Worm (Caenorhabditis elegans) whole organism, L4 larva: ENCODE data around the gene F38G1.3.

Source experiments
- F10B5.3 ChIP-seq: sonication (generic microtip); optimal IDR thresholded peaks from 2 replicates; lab custom pipeline; 2016; ENCODE audit warnings: mild to moderate bottlenecking, missing genetic modification characterization, missing compliant biosample characterization
- F26F4.8 ChIP-seq: fragments of 200-800 bp; sonication (Bioruptor generic); conservative IDR thresholded peaks from 2 replicates; pipeline ENCODE4 v1.3.6; 2022; ENCODE audit warnings: missing genetic modification characterization, missing compliant biosample characterization
- F44E2.7 ChIP-seq: fragments of 200-800 bp; sonication (Bioruptor generic); IDR thresholded peaks from 2 replicates; pipeline ENCODE4 v2.1.2; 2022; ENCODE audit warnings: missing genetic modification characterization, missing compliant biosample characterization
- R02D3.7 ChIP-seq: fragments of 150-350 bp; sonication (generic microtip); optimal IDR thresholded peaks from 3 replicates; lab custom pipeline; 2014; ENCODE audit warnings: missing biosample characterization, missing genetic modification characterization
- Y5F2A.4 ChIP-seq: fragments of 200-800 bp; sonication (Bioruptor generic); optimal IDR thresholded peaks from 2 replicates; lab custom pipeline; 2018; ENCODE audit warnings: mild to moderate bottlenecking, missing genetic modification characterization, missing compliant biosample characterization
- Y75B8A.6 ChIP-seq: fragments of 200-800 bp; sonication (Bioruptor generic); IDR thresholded peaks from 2 replicates; pipeline ENCODE4 v1.3.6; 2022; ENCODE audit warnings: missing genetic modification reagents, missing genetic modification characterization, missing compliant biosample characterization
- ZK337.2 ChIP-seq: fragments of 200-800 bp; sonication (Bioruptor generic); IDR thresholded peaks from 2 replicates; pipeline ENCODE4 v1.3.6; 2022; ENCODE audit warnings: missing genetic modification reagents, missing genetic modification characterization, missing compliant biosample characterization
- aha-1 ChIP-seq: fragments of 150-350 bp; peaks from one replicate; lab custom pipeline; 2014; ENCODE audit warnings: missing biosample characterization, missing genetic modification characterization
- aly-2 ChIP-seq: sonication (generic microtip); optimal IDR thresholded peaks from 2 replicates; lab custom pipeline; 2018; ENCODE audit warnings: missing biosample characterization, missing genetic modification characterization
- ama-1 ChIP-seq: fragments of 150-350 bp; optimal IDR thresholded peaks from 2 replicates; lab custom pipeline; 2014; ENCODE audit warnings: inconsistent platforms, mixed read lengths
- attf-4 ChIP-seq: sonication (generic microtip); optimal IDR thresholded peaks from 3 replicates; lab custom pipeline; 2017; ENCODE audit warnings: missing biosample characterization, missing genetic modification characterization
- ceh-32 ChIP-seq: sonication (generic microtip); optimal IDR thresholded peaks from 2 replicates; lab custom pipeline; 2016; ENCODE audit warnings: mild to moderate bottlenecking, missing genetic modification characterization, missing compliant biosample characterization; ENCODE audit not compliant: poor library complexity
- ceh-82 ChIP-seq: sonication (generic microtip); optimal IDR thresholded peaks from 2 replicates; lab custom pipeline; 2017; ENCODE audit warnings: missing biosample characterization, missing genetic modification characterization
- ctbp-1 ChIP-seq: fragments of 200-800 bp; sonication (Bioruptor generic); IDR thresholded peaks from 2 replicates; pipeline ENCODE4 v1.3.6; 2022; ENCODE audit warnings: missing genetic modification reagents, missing genetic modification characterization, missing compliant biosample characterization
- daf-16 ChIP-seq, 3 experiments: sonication (generic microtip); optimal IDR thresholded peaks; 2 replicates each; lab custom pipeline; 2016 to 2017; ENCODE audit warnings: missing genetic modification characterization in 3 of 3, missing genetic modification reagents in 3 of 3, mild to moderate bottlenecking in 2 of 3, missing compliant biosample characterization in 2 of 3, missing biosample characterization in 1 of 3, moderate library complexity in 1 of 3
- daf-8 ChIP-seq: fragments of 200-800 bp; sonication (Bioruptor generic); IDR thresholded peaks from 2 replicates; pipeline ENCODE4 v1.3.6; 2022; ENCODE audit warnings: missing genetic modification characterization, missing compliant biosample characterization
- dmd-6 ChIP-seq: fragments of 200-800 bp; sonication (Bioruptor generic); IDR thresholded peaks from 2 replicates; pipeline ENCODE4 v1.3.6; 2022; ENCODE audit warnings: missing genetic modification reagents, missing genetic modification characterization, missing compliant biosample characterization
- dmd-8 ChIP-seq: fragments of 200-800 bp; sonication (Bioruptor generic); IDR thresholded peaks from 2 replicates; pipeline ENCODE4 v1.3.6; 2022; ENCODE audit warnings: missing genetic modification characterization, missing compliant biosample characterization
- dmd-9 ChIP-seq: fragments of 200-800 bp; sonication (Bioruptor generic); IDR thresholded peaks from 2 replicates; pipeline ENCODE4 v1.3.6; 2022; ENCODE audit warnings: missing genetic modification reagents, missing genetic modification characterization, missing compliant biosample characterization
- dpl-1 ChIP-seq: fragments of 150-350 bp; optimal IDR thresholded peaks from 2 replicates; lab custom pipeline; 2014; ENCODE audit warnings: missing biosample characterization, missing genetic modification reagents, missing genetic modification characterization
- egl-43 ChIP-seq: fragments of 200-800 bp; sonication (Bioruptor generic); IDR thresholded peaks from 2 replicates; pipeline ENCODE4 v1.3.6; 2022; ENCODE audit warnings: missing genetic modification reagents, missing genetic modification characterization, missing compliant biosample characterization
- fkh-10 ChIP-seq: fragments of 150-350 bp; optimal IDR thresholded peaks from 2 replicates; lab custom pipeline; 2014; ENCODE audit warnings: missing biosample characterization, missing genetic modification reagents, missing genetic modification characterization
- fos-1 ChIP-seq: fragments of 150-350 bp; optimal IDR thresholded peaks from 2 replicates; lab custom pipeline; 2014; ENCODE audit warnings: missing biosample characterization, missing genetic modification characterization
- gei-8 ChIP-seq: fragments of 200-800 bp; sonication (Bioruptor generic); optimal IDR thresholded peaks from 2 replicates; lab custom pipeline; 2018; ENCODE audit warnings: mild to moderate bottlenecking, missing genetic modification characterization, missing compliant biosample characterization
- hlh-11 ChIP-seq: fragments of 200-800 bp; sonication (Bioruptor generic); optimal IDR thresholded peaks from 2 replicates; lab custom pipeline; 2018; ENCODE audit warnings: mild to moderate bottlenecking, missing genetic modification characterization, missing compliant biosample characterization
- hmg-1.1 ChIP-seq: fragments of 200-800 bp; sonication (Bioruptor generic); IDR thresholded peaks from 2 replicates; pipeline ENCODE4 v1.3.6; 2022; ENCODE audit warnings: missing genetic modification reagents, missing genetic modification characterization, missing compliant biosample characterization
- lim-7 ChIP-seq: fragments of 200-800 bp; sonication (Bioruptor generic); IDR thresholded peaks from 2 replicates; pipeline ENCODE4 v1.3.6; 2022; ENCODE audit warnings: missing genetic modification characterization, missing compliant biosample characterization
- lin-1 ChIP-seq: fragments of 200-800 bp; sonication (Bioruptor generic); IDR thresholded peaks from 2 replicates; pipeline ENCODE4 v1.3.6; 2022; ENCODE audit warnings: missing genetic modification reagents, missing genetic modification characterization, missing compliant biosample characterization
- lin-15B ChIP-seq: fragments of 150-350 bp; sonication (generic microtip); optimal IDR thresholded peaks from 3 replicates; lab custom pipeline; 2014; ENCODE audit warnings: missing biosample characterization, missing genetic modification characterization
- lin-39 ChIP-seq: fragments of 150-350 bp; optimal IDR thresholded peaks from 2 replicates; lab custom pipeline; 2014; ENCODE audit warnings: missing biosample characterization, missing genetic modification reagents, missing genetic modification characterization
- lsy-2 ChIP-seq, 2 experiments: fragments of 150-350 bp in 1 of 2; sonication (generic microtip) in 1 of 2; optimal IDR thresholded peaks; 2 replicates each; lab custom pipeline; 2014 to 2017; ENCODE audit warnings: missing biosample characterization in 2 of 2, missing genetic modification characterization in 2 of 2
- mes-2 ChIP-seq: sonication (generic microtip); optimal IDR thresholded peaks from 2 replicates; lab custom pipeline; 2016; ENCODE audit warnings: missing genotype, mild to moderate bottlenecking, missing genetic modification characterization, missing compliant biosample characterization; ENCODE audit not compliant: poor library complexity, severe bottlenecking
- nhr-102 ChIP-seq: sonication (generic microtip); optimal IDR thresholded peaks from 2 replicates; lab custom pipeline; 2016; ENCODE audit warnings: mild to moderate bottlenecking, missing genetic modification characterization, moderate library complexity, missing compliant biosample characterization
- nhr-111 ChIP-seq: fragments of 200-800 bp; sonication (Bioruptor generic); optimal IDR thresholded peaks from 2 replicates; lab custom pipeline; 2018; ENCODE audit warnings: mild to moderate bottlenecking, missing genetic modification characterization, missing compliant biosample characterization
- nhr-237 ChIP-seq: sonication (generic microtip); optimal IDR thresholded peaks from 2 replicates; lab custom pipeline; 2017; ENCODE audit warnings: missing biosample characterization, missing genetic modification characterization
- nhr-25 ChIP-seq: sonication (generic microtip); optimal IDR thresholded peaks from 2 replicates; lab custom pipeline; 2017; ENCODE audit warnings: missing genetic modification characterization, mild to moderate bottlenecking, missing compliant biosample characterization, antibody characterized with exemption, moderate library complexity, borderline replicate concordance; ENCODE audit not compliant: insufficient read depth
- nhr-28 ChIP-seq: fragments of 150-350 bp; optimal IDR thresholded peaks from 2 replicates; lab custom pipeline; 2014; ENCODE audit warnings: missing biosample characterization, missing genetic modification characterization
- nhr-41 ChIP-seq: fragments of 200-800 bp; sonication (Bioruptor generic); IDR thresholded peaks from 2 replicates; pipeline ENCODE4 v1.3.6; 2022; ENCODE audit warnings: missing genetic modification reagents, missing genetic modification characterization, missing compliant biosample characterization
- pha-4 ChIP-seq, 2 experiments: fragments of 150-350 bp in 1 of 2; fragments of 200-800 bp in 1 of 2; sonication (Bioruptor generic) in 1 of 2; IDR thresholded peaks in 1 of 2; optimal IDR thresholded peaks in 1 of 2; 2 replicates each; pipeline versions ENCODE4 v1.3.6 to Lab custom; 2014 to 2022; ENCODE audit warnings: missing genetic modification characterization in 2 of 2, missing genetic modification reagents in 2 of 2, missing biosample characterization in 1 of 2, missing compliant biosample characterization in 1 of 2
- rbr-2 ChIP-seq: sonication (generic microtip); optimal IDR thresholded peaks from 2 replicates; lab custom pipeline; 2016; ENCODE audit warnings: missing genotype, missing genetic modification characterization, missing compliant biosample characterization
- saeg-2 ChIP-seq: fragments of 200-800 bp; sonication (Bioruptor generic); IDR thresholded peaks from 2 replicates; pipeline ENCODE4 v1.3.6; 2022; ENCODE audit warnings: missing genetic modification reagents, missing genetic modification characterization, missing compliant biosample characterization
- sdz-12 ChIP-seq: fragments of 200-800 bp; sonication (Bioruptor generic); optimal IDR thresholded peaks from 2 replicates; lab custom pipeline; 2018; ENCODE audit warnings: mild to moderate bottlenecking, missing genetic modification characterization, missing compliant biosample characterization
- skn-1 ChIP-seq: fragments of 150-350 bp; optimal IDR thresholded peaks from 2 replicates; lab custom pipeline; 2014; ENCODE audit warnings: missing biosample characterization, missing genetic modification characterization
- snpc-1.2 ChIP-seq: fragments of 200-800 bp; sonication (Bioruptor generic); IDR thresholded peaks from 2 replicates; pipeline ENCODE4 v1.3.6; 2022; ENCODE audit warnings: missing genetic modification reagents, missing genetic modification characterization, missing compliant biosample characterization
- spr-1 ChIP-seq: sonication (generic microtip); optimal IDR thresholded peaks from 2 replicates; lab custom pipeline; 2016; ENCODE audit warnings: mild to moderate bottlenecking, missing genetic modification characterization, missing compliant biosample characterization
- tra-1 ChIP-seq: fragments of 200-800 bp; sonication (Bioruptor generic); IDR thresholded peaks from 2 replicates; pipeline ENCODE4 v1.3.6; 2022; ENCODE audit warnings: missing genetic modification reagents, missing genetic modification characterization, missing compliant biosample characterization
- vab-7 ChIP-seq: fragments of 200-800 bp; sonication (Bioruptor generic); IDR thresholded peaks from 2 replicates; pipeline ENCODE4 v1.3.6; 2022; ENCODE audit warnings: missing genetic modification reagents, missing genetic modification characterization, missing compliant biosample characterization
- zag-1 ChIP-seq: fragments of 150-350 bp; optimal IDR thresholded peaks from 2 replicates; lab custom pipeline; 2014; ENCODE audit warnings: missing biosample characterization, missing genetic modification characterization
- zfp-2 ChIP-seq: sonication (generic microtip); optimal IDR thresholded peaks from 2 replicates; lab custom pipeline; 2016; ENCODE audit warnings: mild to moderate bottlenecking, missing genetic modification characterization, missing compliant biosample characterization
- zfp-3 ChIP-seq: fragments of 200-800 bp; sonication (Bioruptor generic); conservative IDR thresholded peaks from 2 replicates; pipeline ENCODE4 v1.3.6; 2022; ENCODE audit warnings: missing genetic modification reagents, missing genetic modification characterization, missing compliant biosample characterization

The F38G1.3 gene

DNA sequence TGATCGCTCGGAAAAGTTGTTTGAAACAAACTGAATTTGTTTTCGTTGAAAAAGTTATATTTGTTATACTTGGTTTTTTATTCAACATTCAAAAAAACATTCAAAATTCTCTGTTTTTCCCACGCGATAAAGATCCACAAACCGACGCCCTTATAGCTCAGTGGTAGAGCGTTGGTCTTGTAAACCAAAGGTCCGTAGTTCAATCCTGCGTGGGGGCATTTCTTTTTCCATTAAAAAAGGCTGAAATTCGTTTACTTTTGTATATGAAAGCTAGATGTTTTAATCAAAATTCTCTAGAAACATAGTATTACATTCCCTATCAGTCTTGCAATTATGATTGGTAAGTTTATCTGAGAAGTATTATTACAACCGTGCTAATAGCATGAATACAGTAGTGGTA, 11.3 kb downstream of the F38G1.3 start (continued):
- TF ChIP-seq F10B5.3: no peak
- no peak for TF ChIP-seq zfp-2
- peak in 1 of 2 experiments; percentile 53 for TF ChIP-seq daf-16 (GFP tag; optimal IDR thresholded peaks at IDR 0.05; lab: Kevin White, UChicago)
- TF ChIP-seq daf-16 (tag; optimal IDR thresholded peaks at IDR 0.05; lab: Kevin White, UChicago): no peak
- TF ChIP-seq pha-4 (GFP tag; IDR thresholded peaks at IDR 0.05; lab: Robert Waterston, UW): peak; percentile 66; the same call in 1 of the 2 replicates
- no peak for TF ChIP-seq pha-4 (tag; optimal IDR thresholded peaks at IDR 0.05; lab: Kevin White, UChicago)
- peak; percentile 54; the same call in 1 of the 2 replicates for TF ChIP-seq F44E2.7 (GFP tag; lab: Robert Waterston, UW)
- TF ChIP-seq dmd-9: no peak
- peak; percentile 64; the same call in 1 of the 2 replicates for TF ChIP-seq ZK337.2 (GFP tag; lab: Robert Waterston, UW)
- TF ChIP-seq nhr-237 (tag; lab: Kevin White, UChicago): no peak
- TF ChIP-seq R02D3.7 (tag; lab: Kevin White, UChicago): no peak
- TF ChIP-seq dpl-1 (GFP tag; lab: Kevin White, UChicago): no peak
- 0 out of 2 replicates have a peak, but pooled peaks have one; percentile 39 for TF ChIP-seq tra-1 (GFP tag; lab: Robert Waterston, UW)
- TF ChIP-seq dmd-8: peak; percentile 78; the same call in 1 of the 2 replicates
- TF ChIP-seq vab-7 (GFP tag; lab: Robert Waterston, UW): peak; percentile 84
- no peak for TF ChIP-seq spr-1
- TF ChIP-seq rbr-2: no peak
- no peak for TF ChIP-seq Y5F2A.4 (GFP tag; lab: Kevin White, UChicago)
- no peak for TF ChIP-seq nhr-25 (tag; lab: Kevin White, UChicago)
- peak; percentile 85; the same call in 1 of the 2 replicates for TF ChIP-seq egl-43 (GFP tag; lab: Robert Waterston, UW)
- TF ChIP-seq ama-1 (lab: Kevin White, UChicago): no peak
- TF ChIP-seq nhr-41 (GFP tag; lab: Robert Waterston, UW): no peak
- no peak for TF ChIP-seq daf-8 (GFP tag; lab: Robert Waterston, UW)
- peak; percentile 58; the same call in 1 of the 2 replicates for TF ChIP-seq F26F4.8
- TF ChIP-seq lim-7 (GFP tag; lab: Robert Waterston, UW): peak; percentile 86
- peak; percentile 86 for TF ChIP-seq snpc-1.2 (GFP tag; lab: Robert Waterston, UW)
- no peak for TF ChIP-seq gei-8
- no peak for TF ChIP-seq zag-1 (tag; lab: Kevin White, UChicago)
- no peak for TF ChIP-seq dmd-6 (GFP tag; lab: Robert Waterston, UW)
- TF ChIP-seq ceh-32 (tag; lab: Kevin White, UChicago): no peak
- no peak for TF ChIP-seq Y75B8A.6 (GFP tag; lab: Robert Waterston, UW)
- no peak for TF ChIP-seq ceh-82 (tag; lab: Kevin White, UChicago)
- TF ChIP-seq saeg-2 (GFP tag; lab: Robert Waterston, UW): no peak
- no peak for TF ChIP-seq sdz-12 (GFP tag; lab: Kevin White, UChicago)
- TF ChIP-seq nhr-111 (GFP tag; lab: Kevin White, UChicago): no peak
- TF ChIP-seq nhr-102: no peak
- TF ChIP-seq hlh-11 (tag; lab: Kevin White, UChicago): no peak
- TF ChIP-seq ctbp-1: peak; percentile 53; the same call in 1 of the 2 replicates
- no peak for TF ChIP-seq attf-4 (tag; lab: Kevin White, UChicago)
- no peak for TF ChIP-seq fkh-10 (GFP tag; lab: Kevin White, UChicago)
- TF ChIP-seq lsy-2 (tag; optimal IDR thresholded peaks at IDR 0.05; lab: Kevin White, UChicago): no peak
- TF ChIP-seq fos-1 (tag; lab: Kevin White, UChicago): no peak
- TF ChIP-seq mes-2: no peak
- TF ChIP-seq skn-1 (tag; lab: Kevin White, UChicago): no peak
- TF ChIP-seq lin-39 (tag; lab: Kevin White, UChicago): no peak
- no peak for TF ChIP-seq nhr-28 (tag; lab: Kevin White, UChicago)
- TF ChIP-seq hmg-1.1 (GFP tag; lab: Robert Waterston, UW): 0 out of 2 replicates have a peak, but pooled peaks have one; percentile 16
- peak; percentile 57; the same call in 1 of the 2 replicates for TF ChIP-seq lin-1 (GFP tag; lab: Robert Waterston, UW)
- no peak for TF ChIP-seq lin-15B (tag; lab: Kevin White, UChicago)
- TF ChIP-seq aha-1 (tag; lab: Kevin White, UChicago): peak; percentile 78
- no peak for TF ChIP-seq aly-2 (tag; lab: Kevin White, UChicago)
- TF ChIP-seq zfp-3 (GFP tag; lab: Robert Waterston, UW): no peak
